Fruit fly (Drosophila melanogaster) Kc167 (cell line): ENCODE measurements around the gene Atg14.

Experiments
- Myc ChIP-seq: fragments of >200 bp; optimal IDR thresholded peaks from 2 replicates; lab custom pipeline; 2017; ENCODE audit warnings: missing external identifiers
- h ChIP-seq: fragments of >200 bp; optimal IDR thresholded peaks from 3 replicates; lab custom pipeline; 2018; ENCODE audit warnings: missing external identifiers
- ttk ChIP-seq: sonication (Bioruptor generic); optimal IDR thresholded peaks from 2 replicates; lab custom pipeline; 2017; ENCODE audit warnings: missing external identifiers

DNA sequence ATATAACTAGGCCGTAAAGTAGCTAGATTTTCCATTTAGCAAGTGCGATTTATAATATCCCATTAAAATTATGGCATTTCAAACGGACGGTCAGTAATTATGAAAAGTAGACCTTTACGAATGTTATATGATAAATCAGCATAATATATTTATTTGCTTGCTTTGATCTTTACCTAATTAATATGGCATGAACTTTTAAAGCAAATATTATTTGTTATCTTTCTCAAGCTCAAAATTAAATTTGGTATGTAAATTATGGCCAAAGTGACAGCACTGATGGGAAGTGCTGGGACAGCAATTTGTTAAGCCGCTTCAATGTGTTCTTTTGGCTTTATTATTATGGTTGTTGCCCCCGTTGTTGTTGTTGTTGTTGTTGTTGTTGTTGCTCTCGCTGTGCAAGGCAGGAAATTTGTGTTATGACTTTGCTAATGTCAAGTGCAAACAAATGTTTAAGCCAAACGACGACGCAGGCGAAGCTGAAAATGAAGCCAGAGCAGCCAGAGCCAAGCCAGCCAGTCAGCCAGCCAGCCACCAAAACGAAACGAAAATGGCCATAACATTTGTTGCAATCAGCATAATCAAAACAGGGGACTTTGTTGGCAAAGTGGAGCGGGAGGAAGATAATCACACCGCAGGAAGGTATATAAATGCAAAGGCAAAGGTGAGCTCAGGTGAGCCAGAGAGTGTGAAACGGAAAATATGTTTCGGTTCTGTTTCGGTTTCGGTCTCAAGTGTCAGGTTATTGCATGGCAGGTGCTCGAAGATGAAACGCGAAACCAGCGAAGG lies 33.5 kb upstream of the Atg14 start:
- TF ChIP-seq ttk (lab: Kevin White, UChicago) (no peak), Myc (lab: Kevin White, UChicago) (no peak), h (no peak)
